Worm (Caenorhabditis elegans) whole organism, L3 larva: ENCODE data around the gene K08D10.10.
"Not testable (repeated sequence)": the region's sequence is repeated elsewhere in the genome, so short reads cannot be mapped to it uniquely, and the experiment has no call there.

Source experiments
- ZK546.5 ChIP-seq: sonication (generic microtip); optimal IDR thresholded peaks from 2 replicates; lab custom pipeline; 2017; ENCODE audit warnings: missing biosample characterization, missing genetic modification characterization
- aly-2 ChIP-seq: fragments of 150-350 bp; optimal IDR thresholded peaks from 2 replicates; lab custom pipeline; 2014; ENCODE audit warnings: missing biosample characterization, missing genetic modification characterization
- ama-1 ChIP-seq: fragments of 150-350 bp; optimal IDR thresholded peaks from 2 replicates; lab custom pipeline; 2018
- ceh-16 ChIP-seq: sonication (generic microtip); optimal IDR thresholded peaks from 2 replicates; lab custom pipeline; 2017; ENCODE audit warnings: missing biosample characterization, missing genetic modification characterization
- egl-27 ChIP-seq: sonication (generic microtip); optimal IDR thresholded peaks from 4 replicates; lab custom pipeline; 2017; ENCODE audit warnings: missing biosample characterization, missing genetic modification reagents, missing genetic modification characterization
- egl-5 ChIP-seq: fragments of 150-350 bp; optimal IDR thresholded peaks from 2 replicates; lab custom pipeline; 2017; ENCODE audit warnings: missing biosample characterization, missing genetic modification reagents, missing genetic modification characterization, inconsistent platforms
- elt-1 ChIP-seq: fragments of 150-350 bp; optimal IDR thresholded peaks from 2 replicates; lab custom pipeline; 2014; ENCODE audit warnings: missing biosample characterization, missing genetic modification characterization
- elt-2 ChIP-seq: sonication (generic microtip); optimal IDR thresholded peaks from 2 replicates; lab custom pipeline; 2016; ENCODE audit warnings: missing genetic modification reagents, mild to moderate bottlenecking, missing genetic modification characterization, missing compliant biosample characterization
- eor-1 ChIP-seq, 2 experiments: fragments of 150-350 bp; optimal IDR thresholded peaks; 2 replicates each; lab custom pipeline; 2014 to 2018; ENCODE audit warnings: missing biosample characterization in 2 of 2, missing genetic modification characterization in 2 of 2
- fkh-10 ChIP-seq: sonication (generic microtip); optimal IDR thresholded peaks from 2 replicates; lab custom pipeline; 2017; ENCODE audit warnings: missing biosample characterization, missing genetic modification reagents, missing genetic modification characterization
- fkh-2 ChIP-seq: fragments of 150-350 bp; optimal IDR thresholded peaks from 2 replicates; lab custom pipeline; 2014; ENCODE audit warnings: missing biosample characterization, missing genetic modification reagents, missing genetic modification characterization
- hmg-11 ChIP-seq: sonication (generic microtip); optimal IDR thresholded peaks from 2 replicates; lab custom pipeline; 2016; ENCODE audit warnings: missing genetic modification characterization, missing compliant biosample characterization
- jun-1 ChIP-seq: fragments of 150-350 bp; optimal IDR thresholded peaks from 2 replicates; lab custom pipeline; 2014; ENCODE audit warnings: missing biosample characterization, missing genetic modification reagents, missing genetic modification characterization
- lin-15B ChIP-seq: fragments of 150-350 bp; optimal IDR thresholded peaks from 2 replicates; lab custom pipeline; 2014; ENCODE audit warnings: missing biosample characterization, missing genetic modification characterization
- lin-39 ChIP-seq: fragments of 150-350 bp; optimal IDR thresholded peaks from 2 replicates; lab custom pipeline; 2018; ENCODE audit warnings: missing biosample characterization, missing genetic modification reagents, missing genetic modification characterization
- lsy-12 ChIP-seq: sonication (generic microtip); optimal IDR thresholded peaks from 2 replicates; lab custom pipeline; 2016; ENCODE audit warnings: mild to moderate bottlenecking, missing genetic modification characterization, missing compliant biosample characterization
- mml-1 ChIP-seq: fragments of 150-350 bp; sonication (generic microtip); optimal IDR thresholded peaks from 3 replicates; lab custom pipeline; 2014; ENCODE audit warnings: missing biosample characterization, missing genetic modification characterization
- nfya-1 ChIP-seq: sonication (generic microtip); optimal IDR thresholded peaks from 2 replicates; lab custom pipeline; 2017; ENCODE audit warnings: missing genetic modification characterization, mild to moderate bottlenecking, missing compliant biosample characterization, antibody characterized with exemption, moderate library complexity; ENCODE audit not compliant: insufficient read depth
- nhr-237 ChIP-seq: fragments of 150-350 bp; optimal IDR thresholded peaks from 2 replicates; lab custom pipeline; 2014; ENCODE audit warnings: missing biosample characterization, missing genetic modification characterization
- nhr-28 ChIP-seq: fragments of 150-350 bp; optimal IDR thresholded peaks from 2 replicates; lab custom pipeline; 2014; ENCODE audit warnings: missing biosample characterization, missing genetic modification characterization
- nhr-76 ChIP-seq: fragments of 150-350 bp; sonication (generic microtip); optimal IDR thresholded peaks from 5 replicates; lab custom pipeline; 2014; ENCODE audit warnings: missing biosample characterization, missing genetic modification characterization
- nhr-77 ChIP-seq: fragments of 150-350 bp; optimal IDR thresholded peaks from 2 replicates; lab custom pipeline; 2014; ENCODE audit warnings: missing biosample characterization, missing genetic modification characterization
- pha-4 ChIP-seq: fragments of 150-350 bp; optimal IDR thresholded peaks from 2 replicates; lab custom pipeline; 2014; ENCODE audit warnings: missing biosample characterization, missing genetic modification reagents, missing genetic modification characterization
- pqm-1 ChIP-seq: fragments of 150-350 bp; optimal IDR thresholded peaks from 2 replicates; lab custom pipeline; 2017; ENCODE audit warnings: missing biosample characterization, missing genetic modification characterization, inconsistent platforms
- sea-2 ChIP-seq: fragments of 150-350 bp; sonication (generic microtip); optimal IDR thresholded peaks from 4 replicates; lab custom pipeline; 2014; ENCODE audit warnings: missing biosample characterization, missing genetic modification reagents, missing genetic modification characterization
- skn-1 ChIP-seq: fragments of 150-350 bp; optimal IDR thresholded peaks from 2 replicates; lab custom pipeline; 2014; ENCODE audit warnings: missing biosample characterization, missing genetic modification characterization
- snpc-4 ChIP-seq: fragments of 150-350 bp; optimal IDR thresholded peaks from 2 replicates; lab custom pipeline; 2014; ENCODE audit warnings: missing biosample characterization, missing genetic modification characterization
- tbx-2 ChIP-seq: sonication (generic microtip); optimal IDR thresholded peaks from 2 replicates; lab custom pipeline; 2016; ENCODE audit warnings: mild to moderate bottlenecking, missing genetic modification characterization, missing compliant biosample characterization
- unc-62 ChIP-seq: fragments of 150-350 bp; sonication (generic microtip); optimal IDR thresholded peaks from 4 replicates; lab custom pipeline; 2014; ENCODE audit warnings: missing biosample characterization, missing genetic modification reagents, missing genetic modification characterization

The K08D10.10 gene

ce11 chrIV:4139022-4139421 lies 13.0 kb upstream of the K08D10.10 start, which contains the start of gene F49F1.10:
F49F1.10 (minus strand) TSS chrIV:4139122.
- TF ChIP-seq lin-15B = no peak

DNA sequence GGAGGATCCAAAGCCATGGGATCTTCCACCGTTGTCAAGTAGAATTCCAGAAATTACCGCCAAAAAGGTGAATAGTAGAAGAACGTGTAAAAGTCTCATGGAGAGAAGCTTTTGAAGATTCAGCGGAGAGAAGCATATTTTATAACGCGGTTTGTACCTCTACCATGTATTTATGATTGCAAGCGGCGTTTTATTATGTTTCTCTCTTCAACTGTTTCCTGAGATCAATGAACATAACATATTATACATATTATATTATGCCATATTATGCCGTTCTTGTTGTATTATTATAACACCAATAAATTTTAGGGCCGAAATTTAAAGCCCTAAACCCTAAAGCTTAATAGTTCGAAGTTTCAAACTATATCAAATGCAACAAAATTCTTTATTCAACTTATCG lies 11.8 kb upstream of the K08D10.10 start, which contains the start of gene F49F1.18:
TSS of gene F49F1.18 (minus strand) at position 101 of the 400 bp plus-strand sequence.
- no peak for TF ChIP-seq jun-1 (tag; lab: Kevin White, UChicago)
- no peak for TF ChIP-seq egl-27
- TF ChIP-seq fkh-2 (tag; lab: Kevin White, UChicago) = no peak
- TF ChIP-seq tbx-2 = no peak
- TF ChIP-seq fkh-10 (GFP tag; lab: Kevin White, UChicago) = no peak
- TF ChIP-seq ZK546.5 (tag; lab: Kevin White, UChicago) = no peak
- no peak for TF ChIP-seq unc-62 (GFP tag; lab: Kevin White, UChicago)

ce11 chrIV:4141311-4141710 lies 10.7 kb upstream of the K08D10.10 start, which contains the start of gene F49F1.11:
F49F1.11 (minus strand) TSS chrIV:4141411.
- TF ChIP-seq elt-2 (tag; lab: Kevin White, UChicago) (no peak), nhr-77 (no peak), hmg-11 (tag; lab: Kevin White, UChicago) (no peak)

- not testable (repeated sequence) for TF ChIP-seq nhr-76 (tag; lab: Kevin White, UChicago); lin-15B; mml-1 (tag; lab: Kevin White, UChicago)
These were observed 9.0 kb upstream of the K08D10.10 start, which contains the start of gene F49F1.12 for ce11 chrIV:4142986-4143385. F49F1.12 (minus strand) TSS chrIV:4143086.

- TF ChIP-seq egl-5 (tag; lab: Kevin White, UChicago) = no peak
- no peak for TF ChIP-seq skn-1 (tag; lab: Kevin White, UChicago)
- TF ChIP-seq elt-1 (tag; lab: Kevin White, UChicago) = no peak
- TF ChIP-seq fkh-10 (GFP tag; lab: Kevin White, UChicago) = no peak
- TF ChIP-seq mml-1 (tag; lab: Kevin White, UChicago) = no peak
- TF ChIP-seq snpc-4 (tag; lab: Kevin White, UChicago) = no peak
- TF ChIP-seq ama-1 (lab: Kevin White, UChicago) = no peak
These were observed 7.3 kb upstream of the K08D10.10 start, which contains the start of gene R07C12.3 for ce11 chrIV:4144784-4145183. R07C12.3 (plus strand) TSS chrIV:4145084.

ce11 chrIV:4147891-4148290 lies 4.1 kb upstream of the K08D10.10 start:
- TF ChIP-seq elt-2 (tag; lab: Kevin White, UChicago) (peak; percentile 93), fkh-2 (tag; lab: Kevin White, UChicago) (no peak), sea-2 (no peak), pha-4 (tag; lab: Kevin White, UChicago) (peak; percentile 42), lsy-12 (tag; lab: Kevin White, UChicago) (no peak), fkh-10 (GFP tag; lab: Kevin White, UChicago) (no peak), nhr-28 (tag; lab: Kevin White, UChicago) (no peak), ceh-16 (tag; lab: Kevin White, UChicago) (no peak), ZK546.5 (tag; lab: Kevin White, UChicago) (no peak), pqm-1 (tag; lab: Kevin White, UChicago) (peak; percentile 83), nhr-237 (tag; lab: Kevin White, UChicago) (no peak), jun-1 (tag; lab: Kevin White, UChicago) (peak; percentile 53), lin-39 (tag; lab: Kevin White, UChicago) (no peak), aly-2 (tag; lab: Kevin White, UChicago) (no peak), egl-5 (tag; lab: Kevin White, UChicago) (no peak), eor-1 (tag; optimal IDR thresholded peaks at IDR 0.05; lab: Kevin White, UChicago) (no peak)
- TF ChIP-seq, all 47 proteins: peak for 4

DNA sequence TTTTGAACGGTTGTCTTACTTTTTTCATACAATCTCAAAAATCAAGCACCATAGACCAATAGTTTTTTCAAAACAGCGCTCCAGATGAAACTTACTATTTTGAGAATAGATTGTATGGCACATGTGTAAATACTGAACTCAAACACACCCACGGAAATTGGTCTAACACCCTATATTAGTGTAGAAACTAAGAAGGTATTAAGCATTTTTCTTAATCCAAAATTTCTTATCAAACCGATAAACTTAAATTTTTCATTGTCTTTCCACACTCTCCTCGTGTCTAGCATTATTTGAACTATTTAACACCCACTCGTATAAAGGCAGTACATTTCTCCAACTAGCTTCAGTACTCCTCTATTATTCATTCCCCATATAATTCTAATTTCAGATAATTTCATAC lies 1.9 kb upstream of the K08D10.10 start:
- TF ChIP-seq nfya-1 (tag; lab: Kevin White, UChicago) (no peak), elt-2 (tag; lab: Kevin White, UChicago) (peak; percentile 51)
